Worm (Caenorhabditis elegans): ENCODE measurements around the gene rer-1.

DNA sequence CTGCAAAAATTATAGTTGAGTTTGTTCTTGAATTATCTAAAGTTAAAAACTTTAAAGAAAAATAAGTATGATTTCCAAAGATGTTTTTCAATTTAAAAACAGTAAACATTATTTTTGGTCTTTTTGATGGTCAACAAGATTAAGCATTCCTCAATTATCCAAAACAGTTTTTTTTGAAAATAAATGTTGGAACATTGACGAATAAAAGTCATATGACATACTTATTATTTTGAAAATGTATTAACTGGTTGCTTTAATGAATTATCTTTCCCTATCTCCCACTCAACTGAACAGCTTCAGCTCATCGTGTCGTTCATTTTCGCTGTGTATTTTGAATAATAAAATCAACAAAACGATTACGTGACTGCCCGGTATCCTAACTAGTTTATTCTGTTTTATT is 45.9 kb downstream of the rer-1 start:
- TF ChIP-seq med-1 (GFP tag; optimal IDR thresholded peaks at IDR 0.05; ENCODE audit: insufficient read depth) (no peak), tab-1 (GFP tag; IDR thresholded peaks at IDR 0.05) (no peak), ztf-29 (GFP tag; IDR thresholded peaks at IDR 0.05) (no peak)
